Fruit fly (Drosophila melanogaster): ENCODE measurements around the gene CG33229.

DNA sequence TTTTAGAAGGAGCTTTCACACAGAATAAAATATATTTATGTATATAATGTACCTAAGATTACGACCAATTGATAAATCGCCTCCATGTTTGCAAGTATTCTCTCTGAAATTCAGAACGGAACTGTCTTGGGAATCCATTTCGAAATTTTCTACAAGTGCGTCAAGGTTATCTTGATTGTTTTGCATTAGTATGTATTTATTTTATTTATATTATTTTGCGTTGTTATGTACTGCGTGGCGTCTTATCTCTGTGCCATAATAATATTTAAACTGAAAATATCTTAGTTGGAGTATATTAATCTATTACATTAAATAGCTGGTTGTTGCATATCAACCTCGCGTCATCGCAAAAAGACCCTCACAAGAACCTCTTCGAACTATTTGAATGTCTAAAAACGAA is 7.9 kb downstream of the CG33229 start, which contains the start of gene CG42846:
- TF ChIP-seq h (optimal IDR thresholded peaks at IDR 0.05) (no peak), psq (optimal IDR thresholded peaks at IDR 0.05) (no peak)
